Worm (Caenorhabditis elegans): ENCODE measurements around the gene sri-36.
"Not testable (repeated sequence)": the region's sequence is repeated elsewhere in the genome, so short reads cannot be mapped to it uniquely, and the experiment has no call there.

Gene sri-36

DNA sequence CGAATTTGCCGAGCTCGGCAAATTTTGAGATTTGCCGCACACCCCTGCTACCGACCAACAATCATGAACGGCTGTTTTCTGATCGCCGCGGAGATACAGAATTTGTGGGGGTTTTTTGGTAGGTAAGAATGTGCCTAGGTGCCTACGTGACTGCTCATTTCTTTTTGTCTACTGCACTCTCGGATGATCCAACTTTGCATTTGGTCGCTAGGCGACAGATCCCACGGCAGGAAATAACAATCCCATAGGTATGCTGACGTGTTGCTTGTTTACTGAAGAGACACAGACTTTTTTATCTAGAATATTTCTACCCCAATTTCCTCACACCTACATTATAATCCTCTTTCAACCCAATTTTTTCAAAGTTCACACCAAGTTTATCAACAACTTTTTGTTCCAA lies 50.4 kb downstream of the sri-36 start, which contains the start of gene K02F6.8:
K02F6.8 (minus strand) TSS at position 101 of the 400 bp plus-strand sequence.
- TF ChIP-seq mab-5 (tag; optimal IDR thresholded peaks at IDR 0.05); drap-1 (GFP tag; optimal IDR thresholded peaks at IDR 0.05); nhr-12 (tag; optimal IDR thresholded peaks at IDR 0.05): not testable (repeated sequence)

DNA sequence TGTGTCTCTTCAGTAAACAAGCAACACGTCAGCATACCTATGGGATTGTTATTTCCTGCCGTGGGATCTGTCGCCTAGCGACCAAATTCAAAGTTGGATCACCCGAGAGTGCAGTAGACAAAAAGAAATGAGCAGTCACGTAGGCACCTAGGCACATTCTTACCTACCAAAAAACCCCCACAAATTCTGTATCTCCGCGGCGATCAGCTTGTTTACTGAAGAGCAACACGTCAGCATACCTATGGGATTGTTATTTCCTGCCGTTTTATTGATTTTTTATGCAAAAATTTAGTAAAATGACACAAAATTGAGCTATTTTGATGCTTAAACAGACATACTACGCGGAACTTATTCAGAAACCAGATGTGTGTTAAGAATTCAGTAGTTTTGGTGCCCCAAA lies 50.9 kb downstream of the sri-36 start, which contains the start of gene K02F6.5:
K02F6.5 (plus strand) TSS at position 301 of the 400 bp plus-strand sequence.
- not testable (repeated sequence) for TF ChIP-seq unc-62 (GFP tag; optimal IDR thresholded peaks at IDR 0.05); unc-120 (tag; optimal IDR thresholded peaks at IDR 0.05; ENCODE audit: poor library complexity, severe bottlenecking); cnd-1 (tag; optimal IDR thresholded peaks at IDR 0.05)

Data from whole organism, mixed stage, embryonic.